Worm (Caenorhabditis elegans) whole organism, L4/young adult: Measurements from ENCODE around the gene C09H5.7.

Source experiments
- W03F9.2 ChIP-seq: fragments of 150-350 bp; optimal IDR thresholded peaks from 2 replicates; lab custom pipeline; 2014; ENCODE audit warnings: missing biosample characterization, missing genetic modification characterization
- dao-5 ChIP-seq: sonication (generic microtip); optimal IDR thresholded peaks from 2 replicates; lab custom pipeline; 2016; ENCODE audit warnings: missing genotype, missing genetic modification characterization, moderate library complexity, missing compliant biosample characterization
- him-1 ChIP-seq: sonication (generic microtip); optimal IDR thresholded peaks from 2 replicates; lab custom pipeline; 2016; ENCODE audit warnings: missing genotype, missing genetic modification reagents, missing genetic modification characterization, missing compliant biosample characterization

The C09H5.7 gene

DNA sequence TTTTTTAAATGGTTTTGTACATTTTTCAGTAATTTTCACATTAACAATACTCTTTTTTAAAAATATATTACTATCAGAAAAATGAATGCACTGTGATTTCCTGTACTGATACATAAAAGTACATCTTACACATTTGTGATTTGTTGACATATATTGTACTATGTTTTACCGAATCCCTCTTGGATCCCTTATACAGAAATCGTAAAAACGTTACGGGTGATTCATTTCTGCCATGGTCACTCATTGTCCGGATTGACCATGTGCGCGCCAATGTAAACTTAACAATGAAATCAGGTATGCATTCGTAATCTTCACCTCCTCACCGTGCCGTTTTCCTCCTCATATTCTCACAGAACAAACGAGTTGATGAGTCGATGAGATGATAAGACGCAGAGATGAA, 30.9 kb downstream of the C09H5.7 start, which contains the start of gene ZC513.2:
Gene ZC513.2, plus strand, starts transcription at position 301 of the 400 bp plus-strand sequence.
- TF ChIP-seq him-1 (no peak), dao-5 (tag; lab: Kevin White, UChicago) (no peak), W03F9.2 (tag; lab: Kevin White, UChicago) (no peak)

DNA sequence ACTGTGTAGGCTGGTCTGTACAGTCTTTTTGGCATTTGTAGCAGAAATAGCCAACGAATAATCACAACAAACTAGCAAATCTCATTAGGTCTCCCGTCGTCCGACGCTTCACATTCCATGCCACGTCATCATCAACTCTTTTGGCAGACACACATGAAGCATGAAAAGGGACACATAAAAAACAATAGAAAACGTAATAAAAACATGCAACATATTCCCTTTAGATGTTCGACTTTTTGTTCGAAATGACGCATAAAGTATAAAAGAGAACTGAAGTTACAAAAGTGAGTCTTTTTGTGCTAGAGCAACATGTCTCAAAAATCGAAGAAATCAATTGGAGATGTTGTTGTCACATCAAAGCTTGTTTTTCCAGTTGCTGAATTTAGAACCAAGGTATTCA, 33.2 kb downstream of the C09H5.7 start, which contains the start of gene sth-1:
Gene sth-1, plus strand, starts transcription at position 301 of the 400 bp plus-strand sequence.
- TF ChIP-seq W03F9.2 (tag; lab: Kevin White, UChicago) (no peak), him-1 (no peak), dao-5 (tag; lab: Kevin White, UChicago) (no peak)

DNA sequence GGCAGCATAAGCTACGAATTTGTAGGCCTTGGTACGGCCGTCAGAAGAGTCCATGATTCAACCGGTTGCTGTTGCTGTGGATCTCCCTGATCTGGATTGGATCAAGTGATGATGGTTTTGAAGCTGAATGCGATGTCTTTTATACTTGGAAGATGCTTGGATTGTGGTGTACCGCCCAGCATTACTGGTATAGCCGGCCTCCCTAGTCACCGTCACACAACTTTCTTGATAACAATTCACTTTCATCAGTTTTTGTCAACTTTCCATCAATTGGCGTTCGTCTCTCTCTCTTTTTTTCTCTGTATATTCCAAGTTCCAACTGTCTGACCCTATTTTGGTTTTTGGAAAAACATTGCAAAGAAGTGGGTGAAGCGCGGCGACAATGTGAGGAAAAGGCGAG, 34.2 kb downstream of the C09H5.7 start, which contains the start of gene col-43:
Gene col-43, minus strand, starts transcription at position 101 of the 400 bp plus-strand sequence.
- TF ChIP-seq dao-5 (tag; lab: Kevin White, UChicago) (no peak), W03F9.2 (tag; lab: Kevin White, UChicago) (no peak), him-1 (no peak)

DNA sequence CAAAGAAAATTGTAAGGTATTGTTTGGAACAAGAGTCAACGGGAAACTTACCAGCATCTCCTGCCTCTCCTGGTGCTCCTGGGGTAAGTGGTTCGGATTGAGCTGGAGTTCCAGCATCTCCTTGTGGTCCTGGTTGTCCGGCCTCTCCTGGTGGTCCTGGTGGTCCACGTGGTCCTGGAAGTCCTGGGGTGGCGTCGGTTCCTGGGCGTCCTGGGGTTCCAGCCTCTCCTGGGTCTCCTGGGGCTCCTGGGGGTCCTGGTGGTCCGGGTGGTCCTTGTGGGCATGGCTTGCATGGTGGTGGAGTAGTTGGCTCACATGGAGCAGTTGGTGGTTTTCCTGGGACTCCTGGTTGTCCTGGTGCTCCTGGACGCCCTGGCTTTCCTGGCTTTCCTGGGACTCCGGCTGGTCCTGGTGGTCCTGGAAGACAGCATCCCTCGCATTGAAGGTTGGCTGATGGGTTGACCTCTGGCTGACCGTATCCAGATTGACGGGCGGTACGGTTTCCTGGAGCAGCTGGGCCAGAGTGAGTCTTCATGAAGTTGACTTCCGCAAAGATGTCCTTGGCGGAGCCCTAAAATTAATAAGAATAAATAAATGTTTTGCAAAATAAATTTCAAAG, 34.9 kb downstream of the C09H5.7 start:
- TF ChIP-seq dao-5 (tag; lab: Kevin White, UChicago) (no peak), him-1 (no peak), W03F9.2 (tag; lab: Kevin White, UChicago) (no peak)

DNA sequence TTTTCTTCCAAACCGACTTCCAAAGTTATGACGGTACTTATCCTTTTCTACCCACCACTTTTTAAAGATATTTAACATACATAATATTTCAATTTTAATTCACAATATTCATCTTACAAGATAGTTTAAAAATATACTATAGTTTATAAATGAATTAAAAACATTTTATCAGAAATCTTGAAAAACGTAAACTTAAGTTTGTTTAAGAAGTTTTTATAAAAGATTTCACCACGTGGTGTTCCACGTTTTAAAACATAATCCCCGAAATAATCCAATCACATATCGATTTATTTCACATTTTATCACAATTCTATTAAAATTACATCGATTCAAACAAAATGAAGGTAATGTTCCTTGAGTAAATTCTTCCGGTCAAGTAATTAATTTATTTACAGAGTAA, 38.3 kb downstream of the C09H5.7 start, which contains the start of gene ZC513.3:
Gene ZC513.3, plus strand, starts transcription at position 301 of the 400 bp plus-strand sequence.
- TF ChIP-seq W03F9.2 (tag; lab: Kevin White, UChicago), result no peak
- TF ChIP-seq him-1, result no peak
- TF ChIP-seq dao-5 (tag; lab: Kevin White, UChicago), result no peak

DNA sequence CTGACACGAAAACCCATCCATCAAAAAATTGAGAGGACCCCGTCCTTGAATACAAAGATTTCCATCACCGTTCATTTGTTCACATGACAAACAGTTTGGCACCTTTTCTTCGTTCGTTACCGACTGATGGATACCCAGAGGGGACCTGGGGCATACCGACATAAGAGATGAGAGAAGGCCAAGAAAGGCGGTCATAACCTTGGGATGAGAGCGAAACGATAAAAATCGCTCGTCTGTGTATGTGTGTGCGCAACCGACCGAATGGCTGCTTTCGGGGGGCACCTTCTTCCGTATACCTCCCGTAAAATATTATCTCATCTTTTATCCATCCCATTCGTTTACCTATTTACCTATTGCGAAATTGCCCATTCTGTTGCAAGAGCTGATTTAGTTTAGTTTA, 40.1 kb downstream of the C09H5.7 start:
- no peak for TF ChIP-seq him-1
- TF ChIP-seq W03F9.2 (tag; lab: Kevin White, UChicago), result no peak
- TF ChIP-seq dao-5 (tag; lab: Kevin White, UChicago), result no peak

DNA sequence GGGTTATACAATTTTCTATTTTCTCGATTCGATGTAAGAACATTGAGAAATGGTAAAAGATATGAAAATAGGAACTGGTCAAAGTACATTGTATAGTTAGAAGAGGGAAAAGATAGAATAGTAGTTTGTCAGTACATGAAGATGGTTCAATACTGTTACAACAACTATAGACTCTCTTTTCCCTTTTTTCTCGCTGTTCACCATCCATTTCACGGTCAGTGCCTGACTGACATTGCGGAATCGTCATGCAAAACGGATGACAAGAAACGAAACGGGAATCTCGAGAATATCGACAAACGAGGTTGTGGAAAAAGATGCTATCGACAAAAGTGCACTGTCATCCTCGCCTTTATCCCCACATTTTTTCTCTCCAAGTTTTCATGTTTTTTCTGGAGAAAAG, 41.4 kb downstream of the C09H5.7 start:
- no peak for TF ChIP-seq him-1
- TF ChIP-seq dao-5 (tag; lab: Kevin White, UChicago), result no peak
- no peak for TF ChIP-seq W03F9.2 (tag; lab: Kevin White, UChicago)

DNA sequence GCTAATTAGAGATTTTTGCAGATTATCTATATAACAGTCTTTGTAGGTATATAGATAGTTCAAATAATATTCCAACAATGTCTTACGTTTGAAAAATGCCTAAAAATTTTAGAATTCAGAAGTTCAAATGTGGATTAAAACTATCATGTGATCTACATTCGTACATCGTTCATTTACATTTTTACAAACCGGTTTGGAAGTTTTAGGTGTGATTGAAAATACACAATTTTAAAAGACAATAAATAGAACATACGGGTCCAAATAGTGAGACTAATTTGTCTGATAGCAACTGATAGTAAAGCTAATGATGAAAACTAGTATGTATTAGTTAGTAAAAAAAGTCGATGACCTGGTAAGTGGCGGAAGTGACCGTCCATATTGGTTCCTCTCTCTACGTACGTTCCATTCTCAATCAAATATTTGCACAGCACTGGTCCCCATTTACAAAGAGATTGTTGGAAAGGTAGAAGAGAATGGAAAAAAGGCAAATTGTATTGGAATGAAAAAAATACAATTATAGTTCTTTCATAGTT, 43.6 kb downstream of the C09H5.7 start:
- TF ChIP-seq him-1 (no peak), W03F9.2 (tag; lab: Kevin White, UChicago) (no peak), dao-5 (tag; lab: Kevin White, UChicago) (no peak)

DNA sequence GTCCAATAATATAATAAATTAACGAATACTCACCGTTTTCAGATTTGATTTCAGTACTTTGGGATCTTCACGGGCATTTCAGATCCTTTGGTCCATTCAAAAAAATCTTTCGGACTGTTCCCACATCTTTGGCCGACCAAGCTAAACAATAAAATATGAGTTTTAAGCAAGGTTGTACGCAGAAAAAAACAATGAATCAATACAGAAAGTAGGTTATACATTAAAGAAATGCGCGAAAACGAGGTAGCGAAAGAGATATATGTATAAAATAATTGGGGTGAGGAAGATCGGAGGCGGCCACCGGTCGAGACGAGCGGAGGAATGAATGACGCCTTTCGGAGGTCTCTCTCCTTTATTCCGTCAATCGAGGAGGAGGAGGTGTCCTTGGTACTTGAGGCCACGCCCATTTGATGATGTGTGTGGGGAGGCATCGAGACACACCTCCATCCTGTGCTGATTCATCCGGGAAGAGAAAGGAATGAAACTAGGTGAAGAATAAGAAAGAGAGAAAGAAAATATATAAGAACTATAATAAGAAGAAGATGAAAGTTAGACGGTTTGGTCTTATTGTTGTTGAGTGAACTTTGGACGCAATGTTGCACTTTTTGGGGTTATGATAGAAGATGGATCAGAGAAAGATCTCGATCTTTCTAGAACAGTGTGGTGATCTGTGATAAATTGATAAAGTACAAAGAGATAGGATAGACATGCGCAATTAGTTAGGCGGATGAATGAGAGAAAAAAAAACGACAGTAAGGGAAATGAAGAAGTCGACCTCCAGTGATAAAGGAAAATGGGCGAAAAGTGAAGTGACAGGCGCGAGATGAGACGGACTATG, 44.6 kb downstream of the C09H5.7 start:
- no peak for TF ChIP-seq W03F9.2 (tag; lab: Kevin White, UChicago)
- TF ChIP-seq dao-5 (tag; lab: Kevin White, UChicago), result no peak

DNA sequence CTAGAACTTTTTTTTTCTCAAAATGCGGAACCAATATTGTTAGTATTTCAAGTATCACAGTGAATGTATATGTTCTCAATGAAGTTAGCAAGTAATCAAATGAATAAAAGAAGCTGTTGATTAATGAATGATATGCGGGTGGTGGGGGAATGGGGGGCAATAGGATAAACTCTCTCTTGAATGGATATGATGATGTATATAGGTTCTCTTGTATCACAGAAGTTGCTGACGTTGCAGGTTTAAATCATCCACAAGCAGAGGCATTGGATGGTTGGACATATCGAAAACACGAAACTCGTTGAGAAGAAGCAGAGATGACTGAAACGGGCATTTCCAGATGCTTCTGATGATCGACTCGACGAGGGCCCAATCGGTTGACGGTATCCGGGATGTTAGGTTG, 45.4 kb downstream of the C09H5.7 start:
- TF ChIP-seq dao-5 (tag; lab: Kevin White, UChicago) (no peak), him-1 (no peak)

DNA sequence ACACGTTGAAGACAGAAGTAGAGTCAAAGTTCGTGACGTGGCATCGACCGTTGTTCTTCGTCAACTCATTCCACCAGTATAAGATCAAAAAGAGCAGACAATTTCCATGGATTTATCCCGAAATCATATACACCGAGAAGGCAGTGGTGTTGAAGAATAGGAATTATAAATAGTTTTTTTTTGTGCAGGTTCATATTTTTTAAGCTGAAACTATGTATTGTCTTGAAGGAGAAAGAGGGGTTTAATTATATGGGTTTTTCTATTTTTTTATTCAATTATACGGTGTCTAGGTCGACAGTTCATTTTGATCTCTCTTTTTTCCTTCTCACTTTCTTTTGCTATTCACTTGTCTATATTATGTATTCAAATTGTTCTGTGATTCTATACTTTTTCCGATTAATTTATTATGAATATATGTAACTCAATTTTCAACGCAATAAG, 45.9 kb downstream of the C09H5.7 start:
- TF ChIP-seq him-1 (no peak), dao-5 (tag; lab: Kevin White, UChicago) (no peak), W03F9.2 (tag; lab: Kevin White, UChicago) (no peak)

DNA sequence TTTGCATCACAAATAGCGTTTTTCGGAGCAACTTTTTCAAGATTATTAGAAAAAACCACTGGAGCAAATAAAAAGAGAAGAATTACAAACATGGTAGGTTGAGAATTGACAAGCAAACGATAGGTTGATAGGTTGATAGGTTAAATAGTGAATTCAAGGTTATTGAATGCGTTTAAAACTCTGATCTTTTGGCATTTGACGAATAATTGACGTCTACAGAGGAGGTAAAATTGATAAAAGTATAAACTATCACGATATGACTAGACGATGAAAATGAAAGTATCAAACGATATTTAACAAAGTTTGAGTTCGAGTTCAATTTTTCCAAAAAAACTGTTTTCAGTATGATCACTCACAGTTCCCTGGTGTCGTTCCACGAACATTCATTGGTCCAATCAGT, 49.1 kb downstream of the C09H5.7 start, which contains the start of gene ZC513.14:
Gene ZC513.14, minus strand, starts transcription at position 101 of the 400 bp plus-strand sequence.
- TF ChIP-seq him-1, result no peak
- no peak for TF ChIP-seq W03F9.2 (tag; lab: Kevin White, UChicago)
- no peak for TF ChIP-seq dao-5 (tag; lab: Kevin White, UChicago)

DNA sequence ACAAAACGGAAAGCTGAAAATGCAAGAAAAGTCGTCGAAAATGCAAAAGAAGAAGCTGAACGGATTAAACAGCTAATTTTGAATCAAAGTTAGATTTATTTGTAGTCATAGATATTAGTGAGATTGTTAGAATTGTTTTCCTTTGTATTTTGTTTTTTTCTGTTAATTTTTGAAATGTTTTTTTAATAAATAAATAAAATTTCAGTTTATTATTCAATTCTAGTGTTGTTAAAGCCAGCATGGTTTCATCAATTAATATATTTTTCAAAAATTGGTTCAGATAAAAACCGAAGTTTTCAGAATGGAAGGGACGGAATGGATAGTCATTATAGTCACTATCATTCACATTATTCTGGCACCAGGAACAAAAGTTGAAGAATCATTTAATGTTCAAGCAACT, 50.2 kb downstream of the C09H5.7 start, which contains the start of gene algn-12:
Gene algn-12, plus strand, starts transcription at position 301 of the 400 bp plus-strand sequence.
- TF ChIP-seq him-1, result no peak
- TF ChIP-seq dao-5 (tag; lab: Kevin White, UChicago), result no peak
- no peak for TF ChIP-seq W03F9.2 (tag; lab: Kevin White, UChicago)
